Worm (Caenorhabditis elegans) whole organism, early embryonic: ENCODE results near the gene arl-8.

Experiments used
- B0310.2 ChIP-seq: sonication (generic microtip); optimal IDR thresholded peaks from 2 replicates; lab custom pipeline; 2016; ENCODE audit warnings: mild to moderate bottlenecking, missing genetic modification characterization, missing compliant biosample characterization
- F13C5.2 ChIP-seq: sonication (generic microtip); optimal IDR thresholded peaks from 2 replicates; lab custom pipeline; 2017; ENCODE audit warnings: mild to moderate bottlenecking, missing genetic modification characterization, inconsistent platforms, missing compliant biosample characterization
- aly-1 ChIP-seq: sonication (generic microtip); optimal IDR thresholded peaks from 2 replicates; lab custom pipeline; 2016; ENCODE audit warnings: missing genetic modification characterization, missing compliant biosample characterization
- ama-1 ChIP-seq: fragments of 150-350 bp; optimal IDR thresholded peaks from 2 replicates; lab custom pipeline; 2014
- ceh-13 ChIP-seq: fragments of 200-800 bp; sonication (Bioruptor generic); optimal IDR thresholded peaks from 2 replicates; lab custom pipeline; 2018; ENCODE audit warnings: mild to moderate bottlenecking, missing genetic modification characterization, missing compliant biosample characterization
- ceh-36 ChIP-seq: sonication (generic microtip); optimal IDR thresholded peaks from 2 replicates; lab custom pipeline; 2016; ENCODE audit warnings: missing genetic modification characterization, inconsistent platforms, missing compliant biosample characterization
- scrt-1 ChIP-seq: fragments of 200-800 bp; sonication (Bioruptor generic); IDR thresholded peaks from 2 replicates; pipeline ENCODE4 v1.3.6; 2022; ENCODE audit warnings: missing genetic modification characterization, missing compliant biosample characterization
- sea-1 ChIP-seq: fragments of 200-800 bp; sonication (Bioruptor generic); conservative IDR thresholded peaks from 2 replicates; pipeline ENCODE4 v1.3.6; 2022; ENCODE audit warnings: missing genetic modification characterization, missing compliant biosample characterization
- tbx-11 ChIP-seq: fragments of 200-800 bp; sonication (Bioruptor generic); IDR thresholded peaks from 2 replicates; pipeline ENCODE4 v1.3.6; 2022; ENCODE audit warnings: missing genetic modification characterization, missing compliant biosample characterization
- tra-4 ChIP-seq: sonication (generic microtip); optimal IDR thresholded peaks from 2 replicates; lab custom pipeline; 2017; ENCODE audit warnings: missing genetic modification characterization, missing compliant biosample characterization

DNA sequence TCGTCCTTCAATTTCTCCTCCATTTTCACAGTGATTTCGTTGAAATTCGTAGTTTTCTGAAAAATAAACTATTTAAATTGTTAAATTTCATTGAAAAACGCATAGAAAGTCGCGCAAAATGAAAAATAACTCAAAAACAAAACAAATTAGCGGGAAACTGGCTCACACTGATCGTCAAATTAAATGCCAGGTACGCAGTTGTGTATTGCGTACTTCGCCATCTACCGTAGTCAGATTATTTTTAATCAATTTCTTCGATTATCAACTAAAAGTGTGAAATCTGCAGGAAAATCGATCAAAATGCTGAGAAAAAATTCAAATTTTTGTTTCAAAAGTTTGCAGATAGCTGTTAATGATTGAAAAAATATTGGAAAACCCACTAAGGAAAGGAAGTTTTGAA lies 43.0 kb upstream of the arl-8 start, which contains the start of gene Y57G11C.499:
- TF ChIP-seq ceh-36 (tag; lab: Kevin White, UChicago) (no peak), tbx-11 (no peak), scrt-1 (GFP tag; lab: Robert Waterston, UW) (no peak), aly-1 (tag; lab: Kevin White, UChicago) (no peak), B0310.2 (tag; lab: Kevin White, UChicago) (no peak), F13C5.2 (tag; lab: Kevin White, UChicago) (no peak), ama-1 (lab: Kevin White, UChicago) (no peak), tra-4 (no peak), ceh-13 (GFP tag; lab: Kevin White, UChicago) (no peak), sea-1 (GFP tag; lab: Robert Waterston, UW) (no peak)
